Fruit fly (Drosophila melanogaster): Measurements from ENCODE around the gene Mur18B.

The Mur18B gene

DNA sequence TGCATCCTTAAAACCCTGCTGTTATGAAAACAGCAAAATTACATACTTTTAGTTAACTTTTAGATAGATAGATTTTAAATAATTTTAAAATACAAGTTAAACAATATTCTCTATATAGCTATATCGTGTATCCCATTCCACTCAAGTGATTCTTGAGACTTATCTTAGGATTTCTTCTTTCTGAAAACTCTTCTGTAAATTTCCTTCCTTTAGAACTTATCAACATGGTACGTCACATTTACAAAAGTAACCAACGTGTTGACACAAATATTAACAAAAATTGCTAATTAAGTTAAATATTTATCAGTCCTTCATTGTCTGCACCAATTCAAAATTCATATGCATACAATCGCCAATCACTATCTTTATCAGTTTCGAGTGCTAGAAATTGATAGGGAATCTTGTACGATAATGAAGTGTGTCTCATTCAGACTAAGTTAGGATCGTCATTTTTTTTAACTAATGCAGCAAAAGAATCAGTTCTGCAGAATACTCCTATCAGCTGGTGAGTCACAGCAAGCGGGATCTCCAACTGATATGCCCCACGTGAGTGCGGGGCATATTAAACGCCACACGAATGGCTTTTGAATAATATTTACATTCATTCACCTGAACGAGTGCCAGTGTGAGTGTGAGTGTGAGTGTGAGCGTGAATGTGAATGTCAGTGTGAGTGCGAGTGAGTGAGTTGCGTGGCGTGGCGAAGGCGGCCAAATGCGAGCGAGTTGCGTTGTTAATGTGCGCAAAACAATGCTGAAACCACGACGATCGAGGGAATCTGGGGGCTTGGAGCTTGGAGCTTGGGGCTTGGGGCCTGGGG, 45.3 kb upstream of the Mur18B start (continued):
- TF ChIP-seq CG13287 (GFP tag; IDR thresholded peaks at IDR 0.05; ENCODE audit: partially characterized antibody) (0 out of 2 replicates have a peak, but pooled peaks have one; percentile 24), CG9817 (tag; optimal IDR thresholded peaks at IDR 0.05) (no peak), Atf6 (GFP tag; IDR thresholded peaks at IDR 0.05) (0 out of 2 replicates have a peak, but pooled peaks have one; percentile 18), HHEX (GFP tag; optimal IDR thresholded peaks at IDR 0.05) (no peak), ab (GFP tag; optimal IDR thresholded peaks at IDR 0.05) (no peak), Ptx1 (GFP tag; IDR thresholded peaks at IDR 0.05) (0 out of 2 replicates have a peak, but pooled peaks have one; percentile 15), ATbp (GFP tag; optimal IDR thresholded peaks at IDR 0.05) (no peak), MTF-1 (GFP tag; optimal IDR thresholded peaks at IDR 0.05; ENCODE audit: borderline replicate concordance) (peak; percentile 0)

DNA sequence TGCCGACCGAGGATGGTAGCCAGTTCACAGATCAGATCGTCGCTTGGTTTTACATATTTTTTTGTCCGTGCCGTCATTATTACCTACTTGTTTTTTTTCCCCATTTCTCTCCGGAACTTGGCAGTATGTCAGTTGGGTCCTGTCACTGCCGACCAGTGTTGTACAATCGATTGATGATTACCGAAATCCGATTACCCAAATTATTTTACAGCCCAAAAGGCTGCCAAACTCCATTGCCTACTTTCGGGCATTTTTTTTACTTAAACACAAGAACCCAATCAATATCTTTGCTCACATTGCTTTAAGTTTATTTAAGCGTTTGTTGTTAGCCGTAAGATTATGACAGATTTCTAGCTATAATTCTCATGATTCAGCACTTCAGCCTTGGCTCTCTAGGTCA, 42.3 kb upstream of the Mur18B start, which contains the start of gene Inx5:
Inx5 (minus strand) TSS at position 93 of the 400 bp plus-strand sequence.
- TF ChIP-seq CG18011 (GFP tag; optimal IDR thresholded peaks at IDR 0.05) (no peak), CG16815 (GFP tag; optimal IDR thresholded peaks at IDR 0.05) (no peak), zen2 (GFP tag; IDR thresholded peaks at IDR 0.05; ENCODE audit: partially characterized antibody) (no peak), HmgZ (tag; optimal IDR thresholded peaks at IDR 0.05) (no peak), CG8290 (GFP tag; optimal IDR thresholded peaks at IDR 0.05) (peak; percentile 75), CG8290 (tag; optimal IDR thresholded peaks at IDR 0.05) (peak; percentile 40 to 66), CG10565 (GFP tag; optimal IDR thresholded peaks at IDR 0.05) (no peak), Hsf (GFP tag; optimal IDR thresholded peaks at IDR 0.05) (no peak), CTCF (GFP tag; optimal IDR thresholded peaks at IDR 0.05) (peak; percentile 24), pros (GFP tag; optimal IDR thresholded peaks at IDR 0.05) (no peak), CG10267 (tag; optimal IDR thresholded peaks at IDR 0.05) (peak; percentile 70), CG17612 (GFP tag; IDR thresholded peaks at IDR 0.05) (no peak), Scr (GFP tag; IDR thresholded peaks at IDR 0.05; ENCODE audit: partially characterized antibody) (no peak), ATbp (GFP tag; optimal IDR thresholded peaks at IDR 0.05) (no peak), dysf (GFP tag; IDR thresholded peaks at IDR 0.05) (no peak), tgo (GFP tag; IDR thresholded peaks at IDR 0.05) (no peak), HLH54F (GFP tag; optimal IDR thresholded peaks at IDR 0.05) (no peak), CG7556 (GFP tag; optimal IDR thresholded peaks at IDR 0.05) (no peak), CG4424 (GFP tag; optimal IDR thresholded peaks at IDR 0.05) (no peak), dimm (GFP tag; IDR thresholded peaks at IDR 0.05) (no peak), sc (optimal IDR thresholded peaks at IDR 0.05) (no peak), sc (GFP tag; optimal IDR thresholded peaks at IDR 0.05) (no peak), CG8359 (GFP tag; optimal IDR thresholded peaks at IDR 0.05; ENCODE audit: borderline replicate concordance) (peak; percentile 39), pho (GFP tag; optimal IDR thresholded peaks at IDR 0.05) (no peak), CG11696 (GFP tag; IDR thresholded peaks at IDR 0.05) (no peak), CG6683 (GFP tag; optimal IDR thresholded peaks at IDR 0.05) (no peak), btn (GFP tag; optimal IDR thresholded peaks at IDR 0.05) (no peak), CG10959 (GFP tag; IDR thresholded peaks at IDR 0.05) (no peak), disco-r (GFP tag; optimal IDR thresholded peaks at IDR 0.05) (no peak), Blimp-1 (GFP tag; optimal IDR thresholded peaks at IDR 0.05) (no peak), gsb-n (tag; optimal IDR thresholded peaks at IDR 0.05) (no peak), nerfin-1 (tag; optimal IDR thresholded peaks at IDR 0.05) (no peak), Ets97D (GFP tag; optimal IDR thresholded peaks at IDR 0.05) (peak; percentile 17), Pdp1 (GFP tag; optimal IDR thresholded peaks at IDR 0.05) (peak in 1 of 2 experiments; percentile 27), Antp (GFP tag; optimal IDR thresholded peaks at IDR 0.05) (no peak), CG7271 (tag; optimal IDR thresholded peaks at IDR 0.05) (no peak), chinmo (GFP tag; IDR thresholded peaks at IDR 0.05; ENCODE audit: partially characterized antibody) (0 out of 4 replicates have a peak, but pooled peaks have one; percentile 4), pb (GFP tag; optimal IDR thresholded peaks at IDR 0.05) (no peak), ci (GFP tag; IDR thresholded peaks at IDR 0.05) (no peak), stwl (tag; optimal IDR thresholded peaks at IDR 0.05) (peak; percentile 93), Med (GFP tag) (peak; percentile 45)
